Worm (Caenorhabditis elegans) whole organism, L1 larva: ENCODE results near the gene R07E4.3.

ENCODE experiments used
- lin-39 ChIP-seq: fragments of 150-350 bp; optimal IDR thresholded peaks from 2 replicates; lab custom pipeline; 2014; ENCODE audit warnings: missing biosample characterization, missing genetic modification reagents, missing genetic modification characterization
- nhr-90 ChIP-seq: sonication (generic microtip); optimal IDR thresholded peaks from 2 replicates; lab custom pipeline; 2016; ENCODE audit warnings: mild to moderate bottlenecking, missing genetic modification characterization, missing compliant biosample characterization; ENCODE audit not compliant: poor library complexity

- TF ChIP-seq lin-39 (tag; lab: Kevin White, UChicago) (no peak), nhr-90 (tag; lab: Kevin White, UChicago) (no peak)
Measured at ce11 chrX:5903896-5904295, 49.4 kb upstream of the R07E4.3 start.
